Fruit fly (Drosophila melanogaster): ENCODE data around the gene lush.
A peak's percentile ranks its signal among the peaks of the same experiment; 100 is the strongest.

Gene lush

DNA sequence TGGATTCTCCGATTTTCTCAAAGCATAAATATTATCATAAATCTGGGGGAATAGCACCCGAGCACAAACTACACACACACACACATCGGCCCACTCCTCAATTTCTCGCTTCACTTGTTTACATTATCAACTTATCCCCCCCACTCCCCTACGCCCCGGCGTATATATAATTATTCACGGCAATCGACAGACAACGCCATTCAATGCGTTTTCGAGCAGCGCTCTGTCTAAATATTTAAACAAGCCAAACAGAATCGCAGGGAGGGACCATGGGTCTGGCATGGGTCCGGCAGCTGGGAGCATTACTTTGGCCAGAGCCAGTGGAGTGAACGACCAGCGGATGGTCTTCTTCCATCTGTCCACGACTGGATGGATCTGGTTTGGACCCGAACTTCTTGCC, 30.2 kb downstream of the lush start (continued):
- peak; percentile 33; the same call in 1 of the 2 replicates for TF ChIP-seq H2.0 (GFP tag; IDR thresholded peaks at IDR 0.05)
- TF ChIP-seq otp (GFP tag; IDR thresholded peaks at IDR 0.05): no peak; the same call in 2 of the 3 replicates
- TF ChIP-seq CG15514 (GFP tag; optimal IDR thresholded peaks at IDR 0.05): no peak
- TF ChIP-seq NC2α (GFP tag; optimal IDR thresholded peaks at IDR 0.05): peak; percentile 29
- TF ChIP-seq CG31224 (GFP tag; IDR thresholded peaks at IDR 0.05): no peak
- TF ChIP-seq sim (GFP tag; IDR thresholded peaks at IDR 0.05): no peak
- no peak for TF ChIP-seq Hr3 (GFP tag; optimal IDR thresholded peaks at IDR 0.05)
- peak; percentile 16 for TF ChIP-seq CG6854 (GFP tag; optimal IDR thresholded peaks at IDR 0.05)
- TF ChIP-seq CG11504 (tag; optimal IDR thresholded peaks at IDR 0.05): peak; percentile 36
- TF ChIP-seq Sry-β (GFP tag; optimal IDR thresholded peaks at IDR 0.05): peak; percentile 26
- TF ChIP-seq CG12219 (GFP tag; optimal IDR thresholded peaks at IDR 0.05): peak; percentile 44
- peak; percentile 29 for TF ChIP-seq shn (GFP tag; optimal IDR thresholded peaks at IDR 0.05)
- TF ChIP-seq CG6765 (GFP tag; optimal IDR thresholded peaks at IDR 0.05): no peak
- no peak for TF ChIP-seq CG3163 (GFP tag; optimal IDR thresholded peaks at IDR 0.05)
- TF ChIP-seq CG17829 (tag; optimal IDR thresholded peaks at IDR 0.05): no peak
- no peak for TF ChIP-seq CG3995 (GFP tag; optimal IDR thresholded peaks at IDR 0.05)
- peak; percentile 75 for TF ChIP-seq CG12769 (tag; optimal IDR thresholded peaks at IDR 0.05)
- TF ChIP-seq Dip2 (GFP tag; IDR thresholded peaks at IDR 0.05): no peak
- TF ChIP-seq Sin3A (optimal IDR thresholded peaks at IDR 0.05): no peak
- peak in 1 of 2 experiments; percentile 33 for TF ChIP-seq Hr78 (GFP tag; optimal IDR thresholded peaks at IDR 0.05)
- no peak for TF ChIP-seq stwl (tag; optimal IDR thresholded peaks at IDR 0.05)
- TF ChIP-seq maf-S (GFP tag; optimal IDR thresholded peaks at IDR 0.05): no peak
- TF ChIP-seq Oli (tag; optimal IDR thresholded peaks at IDR 0.05): no peak
- no peak for TF ChIP-seq fd102C (GFP tag; optimal IDR thresholded peaks at IDR 0.05)
- peak; percentile 12 for TF ChIP-seq ac (GFP tag; optimal IDR thresholded peaks at IDR 0.05)
- TF ChIP-seq gsb (GFP tag; IDR thresholded peaks at IDR 0.05): 0 out of 2 replicates have a peak, but pooled peaks have one; percentile 19
- TF ChIP-seq CG4617 (GFP tag; optimal IDR thresholded peaks at IDR 0.05; ENCODE audit: borderline replicate concordance): no peak
- peak; percentile 48 for TF ChIP-seq gcm (GFP tag; optimal IDR thresholded peaks at IDR 0.05)
- TF ChIP-seq tap (tag; optimal IDR thresholded peaks at IDR 0.05): peak; percentile 39
- TF ChIP-seq kah (GFP tag; optimal IDR thresholded peaks at IDR 0.05): peak; percentile 5
- TF ChIP-seq CG16813 (GFP tag; IDR thresholded peaks at IDR 0.05; ENCODE audit: partially characterized antibody): no peak
- peak; percentile 30 for TF ChIP-seq CG18262 (tag; optimal IDR thresholded peaks at IDR 0.05)
- TF ChIP-seq eyg (GFP tag; optimal IDR thresholded peaks at IDR 0.05): peak; percentile 35
- peak; percentile 40 for TF ChIP-seq CG3838 (GFP tag; optimal IDR thresholded peaks at IDR 0.05)
- TF ChIP-seq unpg (GFP tag; optimal IDR thresholded peaks at IDR 0.05): peak; percentile 53
- peak; percentile 15; the same call in 1 of the 2 replicates for TF ChIP-seq CG6689 (GFP tag; IDR thresholded peaks at IDR 0.05)
- TF ChIP-seq ttk (GFP tag; IDR thresholded peaks at IDR 0.05): no peak
- TF ChIP-seq CG14441 (GFP tag; IDR thresholded peaks at IDR 0.05): no peak
- TF ChIP-seq HLH54F (GFP tag; optimal IDR thresholded peaks at IDR 0.05): peak; percentile 18
- peak; percentile 66 for TF ChIP-seq CG12071 (GFP tag; optimal IDR thresholded peaks at IDR 0.05)
- TF ChIP-seq CG1529 (GFP tag; optimal IDR thresholded peaks at IDR 0.05): peak; percentile 59
- no peak for TF ChIP-seq NC2β (GFP tag; optimal IDR thresholded peaks at IDR 0.05)
- TF ChIP-seq CG11723 (GFP tag; optimal IDR thresholded peaks at IDR 0.05): peak; percentile 44
- no peak for TF ChIP-seq CG10366 (GFP tag; IDR thresholded peaks at IDR 0.05)
- peak; percentile 48 for TF ChIP-seq CG17568 (GFP tag; optimal IDR thresholded peaks at IDR 0.05)
